Worm (Caenorhabditis elegans): ENCODE results near the gene let-711.

DNA sequence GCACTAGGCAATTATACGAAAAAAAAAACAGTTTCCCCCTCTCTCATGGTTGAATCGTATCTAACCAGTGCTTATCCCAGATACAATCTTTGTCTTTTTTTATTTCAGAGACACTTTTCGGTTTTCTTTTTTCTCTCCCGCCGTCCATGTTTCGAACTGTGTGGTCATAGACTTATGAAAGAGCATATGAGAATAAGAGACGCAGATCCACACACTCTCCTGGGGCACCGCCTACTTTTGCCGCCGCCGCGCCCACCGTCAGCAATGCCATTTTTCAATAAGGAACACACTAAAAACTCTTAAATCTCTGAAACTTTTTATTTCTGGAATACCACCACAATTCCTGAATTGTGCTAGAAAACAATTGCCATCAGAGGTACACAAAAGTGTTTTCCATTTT, 43.4 kb downstream of the let-711 start, which contains the start of gene prk-1:
- TF ChIP-seq nhr-11 (tag; optimal IDR thresholded peaks at IDR 0.05), result no peak
- TF ChIP-seq pha-2 (tag; optimal IDR thresholded peaks at IDR 0.05), result no peak
- no peak for TF ChIP-seq ceh-48 (tag; optimal IDR thresholded peaks at IDR 0.05)
- TF ChIP-seq dve-1 (tag; optimal IDR thresholded peaks at IDR 0.05), result no peak
- no peak for TF ChIP-seq madf-2 (tag; optimal IDR thresholded peaks at IDR 0.05)
- no peak for TF ChIP-seq hlh-15 (tag; optimal IDR thresholded peaks at IDR 0.05)
- TF ChIP-seq elt-2 (tag; optimal IDR thresholded peaks at IDR 0.05), result no peak
- TF ChIP-seq unc-42 (tag; optimal IDR thresholded peaks at IDR 0.05), result no peak
- no peak for TF ChIP-seq ceh-9 (tag; optimal IDR thresholded peaks at IDR 0.05)
- TF ChIP-seq K09A11.1 (tag; optimal IDR thresholded peaks at IDR 0.05; ENCODE audit: insufficient read depth), result no peak
- no peak for TF ChIP-seq mec-3 (tag; optimal IDR thresholded peaks at IDR 0.05; ENCODE audit: borderline replicate concordance)

Measured in whole organism, late embryonic.